Worm (Caenorhabditis elegans): ENCODE results near the gene lbp-4.

ce11 chrV:7785117-7785516 lies 35.3 kb upstream of the lbp-4 start, which contains the start of gene C26F1.1:
- TF ChIP-seq klf-2 (GFP tag; conservative IDR thresholded peaks at IDR 0.05) = no peak
- TF ChIP-seq flt-1 (GFP tag; IDR thresholded peaks at IDR 0.05) = no peak
- no peak for TF ChIP-seq med-1 (GFP tag; optimal IDR thresholded peaks at IDR 0.05; ENCODE audit: insufficient read depth)
